Worm (Caenorhabditis elegans): Measurements from ENCODE around the gene dlc-3.

The dlc-3 gene

DNA sequence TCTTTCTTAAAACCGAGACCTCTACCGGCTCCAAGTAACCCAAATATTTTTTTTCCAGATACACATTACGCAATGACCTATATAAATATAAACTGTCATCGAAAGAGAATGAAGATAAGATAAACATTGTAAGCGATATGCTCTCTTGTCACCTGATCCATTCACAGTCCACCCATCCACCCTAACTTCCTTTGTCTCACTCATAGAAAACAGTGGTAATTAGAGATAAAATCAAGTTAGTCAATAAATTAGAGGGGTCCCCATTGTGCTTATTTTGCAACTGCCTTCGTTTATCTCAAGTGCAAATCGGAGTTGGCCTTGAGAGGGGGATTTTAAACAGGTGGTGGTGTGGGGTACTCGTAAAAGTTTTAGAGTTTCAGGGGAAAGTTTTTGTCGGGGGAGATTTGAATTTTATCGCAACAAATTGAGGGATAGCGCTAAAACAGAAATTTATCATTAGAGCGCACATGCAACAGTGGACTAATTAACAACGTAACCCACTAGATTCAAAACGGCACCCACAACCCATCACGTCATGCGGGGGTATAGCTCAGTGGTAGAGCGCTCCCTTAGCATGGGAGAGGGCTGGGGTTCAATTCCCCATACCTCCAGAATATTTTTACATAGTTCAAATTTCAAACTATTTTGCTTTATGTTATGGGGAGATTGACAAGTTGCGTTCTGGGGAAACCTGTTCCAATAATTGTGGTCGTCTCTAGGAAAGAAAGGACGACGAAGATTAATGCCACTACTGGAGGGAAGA is 34.0 kb upstream of the dlc-3 start (continued):
- TF ChIP-seq lsy-2 (tag; optimal IDR thresholded peaks at IDR 0.05) (peak in 1 of 2 experiments; percentile 46), duxl-1 (tag; optimal IDR thresholded peaks at IDR 0.05; ENCODE audit: poor library complexity) (peak; percentile 82), F10B5.3 (tag; optimal IDR thresholded peaks at IDR 0.05) (peak; percentile 6), mep-1 (tag; optimal IDR thresholded peaks at IDR 0.05) (peak; percentile 50), hlh-30 (tag; optimal IDR thresholded peaks at IDR 0.05; ENCODE audit: insufficient read depth) (no peak), F26F4.8 (GFP tag; conservative IDR thresholded peaks at IDR 0.05) (peak; percentile 88), unc-39 (tag; optimal IDR thresholded peaks at IDR 0.05) (no peak), saeg-2 (GFP tag; IDR thresholded peaks at IDR 0.05) (no peak), F49E8.2 (tag; optimal IDR thresholded peaks at IDR 0.05; ENCODE audit: borderline replicate concordance) (peak; percentile 65), mdl-1 (tag; optimal IDR thresholded peaks at IDR 0.05) (no peak), zip-11 (GFP tag; IDR thresholded peaks at IDR 0.05) (no peak), hlh-11 (tag; optimal IDR thresholded peaks at IDR 0.05) (no peak), hmg-1.1 (GFP tag; IDR thresholded peaks at IDR 0.05) (peak; percentile 53; the same call in 1 of the 2 replicates), daf-8 (GFP tag; IDR thresholded peaks at IDR 0.05) (no peak), tag-97 (GFP tag; IDR thresholded peaks at IDR 0.05) (no peak), dmd-8 (GFP tag; IDR thresholded peaks at IDR 0.05) (peak; percentile 86), ama-1 (optimal IDR thresholded peaks at IDR 0.05) (no peak), nhr-76 (tag; optimal IDR thresholded peaks at IDR 0.05) (no peak), lin-38 (GFP tag; IDR thresholded peaks at IDR 0.05) (peak; percentile 95), T20F7.1 (GFP tag; optimal IDR thresholded peaks at IDR 0.05) (no peak), Y75B8A.6 (GFP tag; IDR thresholded peaks at IDR 0.05) (no peak), skn-1 (tag; optimal IDR thresholded peaks at IDR 0.05) (no peak), lin-13 (GFP tag; optimal IDR thresholded peaks at IDR 0.05) (peak; percentile 61), php-3 (GFP tag; IDR thresholded peaks at IDR 0.05) (no peak), nhr-28 (tag; optimal IDR thresholded peaks at IDR 0.05) (no peak), nhr-41 (GFP tag; IDR thresholded peaks at IDR 0.05) (0 out of 2 replicates have a peak, but pooled peaks have one; percentile 35), T26A8.4 (GFP tag; IDR thresholded peaks at IDR 0.05) (peak; percentile 77), ctbp-1 (GFP tag; IDR thresholded peaks at IDR 0.05) (0 out of 2 replicates have a peak, but pooled peaks have one; percentile 11), D1046.2 (GFP tag; IDR thresholded peaks at IDR 0.05) (peak; percentile 71; the same call in 1 of the 2 replicates), snpc-1.2 (GFP tag; IDR thresholded peaks at IDR 0.05) (peak; percentile 98)

- TF ChIP-seq nhr-28 (tag; optimal IDR thresholded peaks at IDR 0.05) (no peak), daf-19 (GFP tag; conservative IDR thresholded peaks at IDR 0.05) (peak; percentile 89), hlh-11 (tag; optimal IDR thresholded peaks at IDR 0.05) (no peak), nhr-77 (tag; optimal IDR thresholded peaks at IDR 0.05) (no peak), tag-97 (GFP tag; IDR thresholded peaks at IDR 0.05) (no peak), attf-4 (tag; optimal IDR thresholded peaks at IDR 0.05) (no peak), mxl-2 (GFP tag; conservative IDR thresholded peaks at IDR 0.05) (no peak), lin-15B (tag; optimal IDR thresholded peaks at IDR 0.05) (no peak), ctbp-1 (GFP tag; IDR thresholded peaks at IDR 0.05) (peak; percentile 74), unc-39 (tag; optimal IDR thresholded peaks at IDR 0.05) (no peak), F44E2.7 (GFP tag; IDR thresholded peaks at IDR 0.05) (0 out of 2 replicates have a peak, but pooled peaks have one; percentile 58), mxl-3 (GFP tag; optimal IDR thresholded peaks at IDR 0.05) (peak; percentile 27), ceh-28 (tag; optimal IDR thresholded peaks at IDR 0.05) (no peak), unc-130 (GFP tag; optimal IDR thresholded peaks at IDR 0.05) (peak; percentile 57), T20F7.1 (GFP tag; optimal IDR thresholded peaks at IDR 0.05) (no peak), pqm-1 (tag; optimal IDR thresholded peaks at IDR 0.05) (no peak), duxl-1 (tag; optimal IDR thresholded peaks at IDR 0.05; ENCODE audit: poor library complexity) (peak; percentile 41), ceh-44 (GFP tag; IDR thresholded peaks at IDR 0.05) (0 out of 2 replicates have a peak, but pooled peaks have one; percentile 12), nhr-10 (tag; optimal IDR thresholded peaks at IDR 0.05) (no peak), Y5F2A.4 (GFP tag; optimal IDR thresholded peaks at IDR 0.05) (peak; percentile 71), nhr-48 (tag; optimal IDR thresholded peaks at IDR 0.05) (peak; percentile 53), egl-43 (GFP tag; IDR thresholded peaks at IDR 0.05) (peak; percentile 90), dmd-8 (GFP tag; IDR thresholded peaks at IDR 0.05) (peak; percentile 88), vab-7 (GFP tag; IDR thresholded peaks at IDR 0.05) (peak; percentile 83), pha-4 (GFP tag; IDR thresholded peaks at IDR 0.05) (peak; percentile 83), pha-4 (tag; optimal IDR thresholded peaks at IDR 0.05) (no peak), Y75B8A.6 (GFP tag; IDR thresholded peaks at IDR 0.05) (no peak), jun-1 (tag; optimal IDR thresholded peaks at IDR 0.05) (no peak)
Measured at ce11 chrIV:16399017-16399416, 33.0 kb upstream of the dlc-3 start.

Data from whole organism, L4 larva.